Worm (Caenorhabditis elegans) whole organism, L4 larva: ENCODE measurements around the gene cit-1.1.

Experiments
- cey-2 ChIP-seq: sonication (generic microtip); optimal IDR thresholded peaks from 3 replicates; lab custom pipeline; 2017; ENCODE audit warnings: missing genetic modification characterization, mild to moderate bottlenecking, missing compliant biosample characterization, antibody characterized with exemption, borderline replicate concordance; ENCODE audit not compliant: insufficient read depth
- daf-19 ChIP-seq: fragments of 200-800 bp; sonication (Bioruptor generic); conservative IDR thresholded peaks from 2 replicates; pipeline ENCODE4 v1.3.6; 2022; ENCODE audit warnings: missing genetic modification characterization, missing compliant biosample characterization
- egl-27 ChIP-seq: sonication (generic microtip); optimal IDR thresholded peaks from 3 replicates; lab custom pipeline; 2017; ENCODE audit warnings: missing biosample characterization, missing genetic modification reagents, missing genetic modification characterization
- skn-1 ChIP-seq: fragments of 150-350 bp; optimal IDR thresholded peaks from 2 replicates; lab custom pipeline; 2014; ENCODE audit warnings: missing biosample characterization, missing genetic modification characterization

- TF ChIP-seq cey-2 (tag; lab: Kevin White, UChicago) (no peak), egl-27 (no peak), skn-1 (tag; lab: Kevin White, UChicago) (no peak), daf-19 (GFP tag; lab: Robert Waterston, UW) (no peak)
Observed at ce11 chrIII:7973201-7973767, 36.3 kb downstream of the cit-1.1 start, which contains the start of the genes eef-1B.1 and aco-2.
